Worm (Caenorhabditis elegans): Measurements from ENCODE around the gene ocam-1.

The ocam-1 gene

DNA sequence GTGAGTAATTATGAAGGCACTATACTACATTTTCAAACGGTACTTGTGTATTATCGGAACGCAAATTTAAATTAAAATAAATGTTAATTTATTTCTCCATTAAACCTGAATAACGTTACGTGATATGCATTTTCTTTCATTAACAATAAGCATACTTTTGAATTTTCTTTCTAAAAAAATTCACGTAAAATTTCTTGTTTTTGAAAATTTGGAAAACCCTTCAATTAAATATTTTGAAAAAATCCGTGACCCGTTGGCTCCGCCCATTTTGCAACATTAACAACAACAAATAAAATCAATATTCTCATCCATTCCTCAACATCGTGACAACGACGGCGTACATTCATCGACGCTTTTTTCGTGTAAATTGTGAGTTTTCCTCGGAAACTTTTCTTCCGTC lies 21.3 kb downstream of the ocam-1 start, which contains the start of gene acs-10:
acs-10 (plus strand) TSS at position 301 of the 400 bp plus-strand sequence.
- TF ChIP-seq nhr-90 (tag; optimal IDR thresholded peaks at IDR 0.05) (no peak), ets-4 (GFP tag; optimal IDR thresholded peaks at IDR 0.05) (no peak), ZK185.1 (tag; optimal IDR thresholded peaks at IDR 0.05; ENCODE audit: poor library complexity, severe bottlenecking) (no peak), lag-1 (GFP tag; IDR thresholded peaks at IDR 0.05) (no peak), die-1 (tag; optimal IDR thresholded peaks at IDR 0.05) (no peak), repo-1 (tag; optimal IDR thresholded peaks at IDR 0.05) (no peak), athp-1 (tag; optimal IDR thresholded peaks at IDR 0.05) (no peak), akir-1 (GFP tag; optimal IDR thresholded peaks at IDR 0.05) (no peak), F57A8.1 (GFP tag; optimal IDR thresholded peaks at IDR 0.05) (no peak), mes-4 (tag; optimal IDR thresholded peaks at IDR 0.05) (no peak), ceh-79 (tag; optimal IDR thresholded peaks at IDR 0.05) (no peak), T07F8.4 (tag; optimal IDR thresholded peaks at IDR 0.05) (no peak), mxl-1 (tag; optimal IDR thresholded peaks at IDR 0.05) (no peak), zim-3 (tag; optimal IDR thresholded peaks at IDR 0.05) (no peak), madf-8 (GFP tag; conservative IDR thresholded peaks at IDR 0.05) (no peak), nhr-179 (tag; optimal IDR thresholded peaks at IDR 0.05) (no peak)

- TF ChIP-seq bed-2 (GFP tag; IDR thresholded peaks at IDR 0.05) (no peak), ceh-27 (GFP tag; optimal IDR thresholded peaks at IDR 0.05) (no peak), die-1 (tag; optimal IDR thresholded peaks at IDR 0.05) (no peak), nhr-179 (tag; optimal IDR thresholded peaks at IDR 0.05) (no peak), dox-1 (GFP tag; IDR thresholded peaks at IDR 0.05) (no peak), atf-7 (tag; optimal IDR thresholded peaks at IDR 0.05) (no peak), ama-1 (optimal IDR thresholded peaks at IDR 0.05) (no peak), ama-1 (GFP tag; optimal IDR thresholded peaks at IDR 0.05) (no peak), lsy-27 (tag; optimal IDR thresholded peaks at IDR 0.05; ENCODE audit: borderline replicate concordance, insufficient read depth) (no peak), F52B5.7 (tag; optimal IDR thresholded peaks at IDR 0.05) (no peak)
These were observed 22.3 kb downstream of the ocam-1 start, which contains the start of gene par-1 for ce11 chrV:14145267-14145666. TSS of gene par-1 (minus strand) at chrV:14145367.

- TF ChIP-seq lin-40 (tag; optimal IDR thresholded peaks at IDR 0.05) (peak; percentile 13), zfh-2 (GFP tag; conservative IDR thresholded peaks at IDR 0.05) (no peak), ccch-3 (GFP tag; optimal IDR thresholded peaks at IDR 0.05) (no peak), hmg-1.2 (GFP tag; IDR thresholded peaks at IDR 0.05) (peak; percentile 38; the same call in 1 of the 2 replicates)
These were observed 23.9 kb downstream of the ocam-1 start for ce11 chrV:14143634-14144033.

- TF ChIP-seq Y67H2A.10 (GFP tag; conservative IDR thresholded peaks at IDR 0.05) (no peak), cebp-2 (GFP tag; IDR thresholded peaks at IDR 0.05) (no peak), B0019.2 (GFP tag; conservative IDR thresholded peaks at IDR 0.05) (no peak), hrde-1 (tag; optimal IDR thresholded peaks at IDR 0.05; ENCODE audit: borderline replicate concordance) (no peak), Y53F4B.3 (GFP tag; IDR thresholded peaks at IDR 0.05) (no peak), nhr-27 (tag; optimal IDR thresholded peaks at IDR 0.05) (no peak), ccch-3 (GFP tag; optimal IDR thresholded peaks at IDR 0.05) (no peak), mcd-1 (GFP tag; IDR thresholded peaks at IDR 0.05) (no peak), let-526 (GFP tag; IDR thresholded peaks at IDR 0.05) (no peak), C17E4.6 (GFP tag; IDR thresholded peaks at IDR 0.05) (no peak), ekl-4 (GFP tag; IDR thresholded peaks at IDR 0.05) (no peak), ets-4 (GFP tag; optimal IDR thresholded peaks at IDR 0.05) (no peak), ztf-26 (tag; optimal IDR thresholded peaks at IDR 0.05) (no peak), egl-44 (GFP tag; IDR thresholded peaks at IDR 0.05) (no peak), F22D6.2 (tag; optimal IDR thresholded peaks at IDR 0.05) (no peak), mxl-1 (tag; optimal IDR thresholded peaks at IDR 0.05) (no peak), lsl-1 (GFP tag; optimal IDR thresholded peaks at IDR 0.05) (no peak), rpc-1 (optimal IDR thresholded peaks at IDR 0.05) (no peak), rpc-1 (tag; optimal IDR thresholded peaks at IDR 0.05) (no peak), ceh-79 (tag; optimal IDR thresholded peaks at IDR 0.05) (no peak), lin-54 (GFP tag; optimal IDR thresholded peaks at IDR 0.05) (no peak)
These were observed 25.7 kb downstream of the ocam-1 start for ce11 chrV:14141846-14142245.

Measured in whole organism, young adult.